Fruit fly (Drosophila melanogaster) whole organism, embryonic: Measurements from ENCODE around the gene CG13032.

Source experiments
- Awh ChIP-seq: fragments of 200-800 bp; sonication (Bioruptor generic); IDR thresholded peaks from 2 replicates; pipeline ENCODE4, ENCODE4 v1.3.6; 2022; ENCODE audit warnings: missing biosample characterization, missing genetic modification characterization
- CG10267 ChIP-seq: fragments of 200-800 bp; sonication (Bioruptor generic); optimal IDR thresholded peaks from 2 replicates; lab custom pipeline; 2018; ENCODE audit warnings: missing biosample characterization, mild to moderate bottlenecking, missing genetic modification characterization, moderate library complexity
- CG10979 ChIP-seq: fragments of 200-800 bp; sonication (Bioruptor generic); optimal IDR thresholded peaks from 2 replicates; lab custom pipeline; 2018; ENCODE audit warnings: missing biosample characterization, mild to moderate bottlenecking, missing genetic modification characterization, moderate library complexity
- CG11456 ChIP-seq: fragments of 200-800 bp; sonication (Bioruptor generic); IDR thresholded peaks from 3 replicates; pipeline ENCODE4 v1.3.6; 2022; ENCODE audit warnings: missing biosample characterization, missing genetic modification characterization
- CG12659 ChIP-seq: fragments of 200-800 bp; sonication (Bioruptor generic); optimal IDR thresholded peaks from 3 replicates; lab custom pipeline; 2017; ENCODE audit warnings: mild to moderate bottlenecking, missing biosample characterization, missing genetic modification reagents, missing genetic modification characterization
- CG13775 ChIP-seq: fragments of 200-800 bp; sonication (Bioruptor generic); optimal IDR thresholded peaks from 3 replicates; lab custom pipeline; 2017; ENCODE audit warnings: missing biosample characterization, mild to moderate bottlenecking, missing genetic modification characterization
- CG14667 ChIP-seq: fragments of 200-800 bp; sonication (Bioruptor generic); IDR thresholded peaks from 2 replicates; pipeline ENCODE4 v1.3.6; 2022; ENCODE audit warnings: missing biosample characterization, missing genetic modification characterization
- CG15479 ChIP-seq: fragments of 200-800 bp; sonication (Bioruptor generic); optimal IDR thresholded peaks from 3 replicates; lab custom pipeline; 2019; ENCODE audit warnings: missing biosample characterization, mild to moderate bottlenecking, missing genetic modification characterization, moderate library complexity
- CG1602 ChIP-seq: fragments of 200-800 bp; sonication (Bioruptor generic); optimal IDR thresholded peaks from 3 replicates; lab custom pipeline; 2016; ENCODE audit warnings: missing biosample characterization, missing genetic modification characterization
- CG1647 ChIP-seq: fragments of 200-800 bp; sonication (Bioruptor generic); optimal IDR thresholded peaks from 3 replicates; lab custom pipeline; 2016; ENCODE audit warnings: missing biosample characterization, missing genetic modification characterization
- CG17361 ChIP-seq: fragments of 200-800 bp; sonication (Bioruptor generic); IDR thresholded peaks from 3 replicates; pipeline ENCODE4 v1.3.6; 2022; ENCODE audit warnings: missing biosample characterization, missing genetic modification characterization
- CG17802 ChIP-seq: fragments of 200-800 bp; sonication (Bioruptor generic); optimal IDR thresholded peaks from 2 replicates; lab custom pipeline; 2018; ENCODE audit warnings: missing biosample characterization, mild to moderate bottlenecking, missing genetic modification characterization, moderate library complexity
- CG18011 ChIP-seq: fragments of 200-800 bp; sonication (Bioruptor generic); optimal IDR thresholded peaks from 2 replicates; lab custom pipeline; 2017; ENCODE audit warnings: missing biosample characterization, missing genetic modification characterization, mild to moderate bottlenecking, moderate library complexity, missing genotype
- CG2116 ChIP-seq: fragments of 200-800 bp; sonication (Bioruptor generic); optimal IDR thresholded peaks from 3 replicates; lab custom pipeline; 2018; ENCODE audit warnings: missing biosample characterization, mild to moderate bottlenecking, missing genetic modification characterization
- CG2129 ChIP-seq: fragments of 200-800 bp; sonication (Bioruptor generic); IDR thresholded peaks from 2 replicates; pipeline ENCODE4 v1.3.6; 2022; ENCODE audit warnings: missing biosample characterization, missing genetic modification characterization; ENCODE audit not compliant: partially characterized antibody
- CG3407 ChIP-seq: fragments of 200-800 bp; sonication (Bioruptor generic); optimal IDR thresholded peaks from 2 replicates; lab custom pipeline; 2018; ENCODE audit warnings: missing biosample characterization, mild to moderate bottlenecking, missing genetic modification characterization
- CG34224 ChIP-seq: fragments of 200-800 bp; sonication (Bioruptor generic); IDR thresholded peaks from 3 replicates; pipeline ENCODE4 v1.3.6; 2022; ENCODE audit warnings: missing biosample characterization, missing genetic modification characterization; ENCODE audit not compliant: partially characterized antibody
- CG4360 ChIP-seq: fragments of 200-800 bp; sonication (Bioruptor generic); IDR thresholded peaks from 2 replicates; pipeline ENCODE4 v1.3.6; 2022; ENCODE audit warnings: missing biosample characterization, missing genetic modification characterization
- CG5953 ChIP-seq: fragments of 200-800 bp; sonication (Bioruptor generic); IDR thresholded peaks from 2 replicates; pipeline ENCODE4 v1.3.6; 2022; ENCODE audit warnings: missing biosample characterization, missing genetic modification characterization
- CG7786 ChIP-seq: fragments of 200-800 bp; sonication (Bioruptor generic); optimal IDR thresholded peaks from 2 replicates; lab custom pipeline; 2016; ENCODE audit warnings: missing biosample characterization, missing genetic modification characterization
- CG7839 ChIP-seq: fragments of 200-800 bp; sonication (Bioruptor generic); optimal IDR thresholded peaks from 3 replicates; lab custom pipeline; 2018; ENCODE audit warnings: missing biosample characterization, mild to moderate bottlenecking, missing genetic modification characterization, moderate library complexity
- CG8290 ChIP-seq, 3 experiments: fragments of 200-800 bp; sonication (Bioruptor generic); optimal IDR thresholded peaks; 2 replicates each; lab custom pipeline; 2016 to 2019; ENCODE audit warnings: missing biosample characterization in 3 of 3, missing genetic modification characterization in 3 of 3, mild to moderate bottlenecking in 2 of 3, moderate library complexity in 1 of 3
- Dad ChIP-seq: fragments of 200-800 bp; sonication (Bioruptor generic); optimal IDR thresholded peaks from 3 replicates; lab custom pipeline; 2016; ENCODE audit warnings: missing biosample characterization, missing genetic modification characterization
- Dbx ChIP-seq: fragments of 200-800 bp; sonication (Bioruptor generic); IDR thresholded peaks from 3 replicates; pipeline ENCODE4 v1.3.6; 2022; ENCODE audit warnings: missing biosample characterization, missing genetic modification characterization
- Dip2 ChIP-seq: fragments of 200-800 bp; sonication (Bioruptor generic); IDR thresholded peaks from 2 replicates; pipeline ENCODE4 v1.3.6; 2022; ENCODE audit warnings: missing biosample characterization, missing genetic modification characterization
- E2f1 ChIP-seq: fragments of 200-800 bp; sonication (Bioruptor generic); IDR thresholded peaks from 2 replicates; pipeline ENCODE4 v1.3.6; 2022; ENCODE audit warnings: missing biosample characterization, missing genetic modification characterization
- Elba2 ChIP-seq: fragments of 200-800 bp; sonication (Bioruptor generic); optimal IDR thresholded peaks from 3 replicates; lab custom pipeline; 2016; ENCODE audit warnings: missing biosample characterization, missing genetic modification characterization
- H15 ChIP-seq: fragments of 200-800 bp; sonication (Bioruptor generic); IDR thresholded peaks from 3 replicates; pipeline ENCODE4 v1.3.6; 2022; ENCODE audit warnings: missing biosample characterization, missing genetic modification characterization
- Hey ChIP-seq: fragments of 200-800 bp; sonication (Bioruptor generic); optimal IDR thresholded peaks from 3 replicates; lab custom pipeline; 2018; ENCODE audit warnings: missing biosample characterization, mild to moderate bottlenecking, missing genetic modification characterization
- Hr3 ChIP-seq: fragments of 200-800 bp; sonication (Bioruptor generic); optimal IDR thresholded peaks from 3 replicates; lab custom pipeline; 2016; ENCODE audit warnings: missing biosample characterization, missing genetic modification characterization
- Hr51 ChIP-seq, 2 experiments: fragments of 200-800 bp; sonication (Bioruptor generic); optimal IDR thresholded peaks; 2 replicates in 1 of 2; 3 replicates in 1 of 2; lab custom pipeline; 2016 to 2018; ENCODE audit warnings: missing biosample characterization in 2 of 2, missing genetic modification characterization in 2 of 2, mild to moderate bottlenecking in 1 of 2, moderate library complexity in 1 of 2
- NfI ChIP-seq: fragments of 200-800 bp; sonication (Bioruptor generic); optimal IDR thresholded peaks from 3 replicates; lab custom pipeline; 2018; ENCODE audit warnings: missing biosample characterization, mild to moderate bottlenecking, missing genetic modification characterization, moderate library complexity
- ase ChIP-seq: fragments of 200-800 bp; sonication (Bioruptor generic); IDR thresholded peaks from 3 replicates; pipeline ENCODE4 v1.3.6; 2022; ENCODE audit warnings: missing biosample characterization, missing genetic modification characterization
- az2 ChIP-seq: fragments of 200-800 bp; sonication (Bioruptor generic); optimal IDR thresholded peaks from 3 replicates; lab custom pipeline; 2016; ENCODE audit warnings: missing biosample characterization, missing genetic modification characterization
- bsh ChIP-seq, 2 experiments: fragments of 200-800 bp; sonication (Bioruptor generic); optimal IDR thresholded peaks; 2 replicates each; lab custom pipeline; 2017 to 2018; ENCODE audit warnings: mild to moderate bottlenecking in 2 of 2, missing biosample characterization in 2 of 2, missing genetic modification characterization in 2 of 2, moderate library complexity in 1 of 2
- crol ChIP-seq: fragments of 200-800 bp; sonication (Bioruptor generic); IDR thresholded peaks from 2 replicates; pipeline ENCODE4 v1.3.6; 2022; ENCODE audit warnings: missing biosample characterization, missing genetic modification characterization
- cwo ChIP-seq: fragments of 200-800 bp; sonication (Bioruptor generic); optimal IDR thresholded peaks from 3 replicates; lab custom pipeline; 2017; ENCODE audit warnings: missing biosample characterization, missing genetic modification characterization, mild to moderate bottlenecking, moderate library complexity, missing genetic modification reagents
- da ChIP-seq: fragments of 200-800 bp; sonication (Bioruptor generic); optimal IDR thresholded peaks from 2 replicates; lab custom pipeline; 2016; ENCODE audit warnings: missing biosample characterization, missing genetic modification characterization
- dpn ChIP-seq, 2 experiments: fragments of 200-800 bp; sonication (Bioruptor generic); optimal IDR thresholded peaks; 3 replicates each; lab custom pipeline; 2016; ENCODE audit warnings: missing biosample characterization in 2 of 2, missing genetic modification characterization in 2 of 2
- fd64A ChIP-seq: fragments of 200-800 bp; sonication (Bioruptor generic); optimal IDR thresholded peaks from 3 replicates; lab custom pipeline; 2018; ENCODE audit warnings: missing biosample characterization, mild to moderate bottlenecking, missing genetic modification characterization
- fd96Cb ChIP-seq: fragments of 200-800 bp; sonication (Bioruptor generic); optimal IDR thresholded peaks from 2 replicates; lab custom pipeline; 2018; ENCODE audit warnings: missing biosample characterization, mild to moderate bottlenecking, missing genetic modification characterization, moderate library complexity
- grn ChIP-seq: fragments of 200-800 bp; sonication (Bioruptor generic); optimal IDR thresholded peaks from 3 replicates; lab custom pipeline; 2017; ENCODE audit warnings: missing biosample characterization, missing genetic modification characterization
- oc ChIP-seq: fragments of 200-800 bp; sonication (Bioruptor generic); optimal IDR thresholded peaks from 2 replicates; lab custom pipeline; 2018; ENCODE audit warnings: missing biosample characterization, mild to moderate bottlenecking, missing genetic modification characterization, moderate library complexity
- rib ChIP-seq: fragments of 200-800 bp; sonication (Bioruptor generic); IDR thresholded peaks from 2 replicates; pipeline ENCODE4 v1.3.6; 2022; ENCODE audit warnings: missing biosample characterization, missing genetic modification characterization
- row ChIP-seq: fragments of 200-800 bp; sonication (Bioruptor generic); IDR thresholded peaks from 3 replicates; pipeline ENCODE4 v1.3.6; 2022; ENCODE audit warnings: missing biosample characterization, missing genetic modification characterization
- schlank ChIP-seq: fragments of 200-800 bp; sonication (Bioruptor generic); optimal IDR thresholded peaks from 2 replicates; lab custom pipeline; 2018; ENCODE audit warnings: missing biosample characterization, mild to moderate bottlenecking, missing genetic modification characterization
- slou ChIP-seq: fragments of 200-800 bp; sonication (Bioruptor generic); optimal IDR thresholded peaks from 3 replicates; lab custom pipeline; 2016; ENCODE audit warnings: missing biosample characterization, missing genetic modification characterization
- trem ChIP-seq: fragments of 200-800 bp; optimal IDR thresholded peaks from 3 replicates; lab custom pipeline; 2019; ENCODE audit warnings: missing biosample characterization, mild to moderate bottlenecking, missing genetic modification characterization, moderate library complexity
- twi ChIP-seq: fragments of 200-800 bp; optimal IDR thresholded peaks from 2 replicates; lab custom pipeline; 2019; ENCODE audit warnings: missing biosample characterization, mild to moderate bottlenecking, missing genetic modification characterization, moderate library complexity
- zf30C ChIP-seq: fragments of 200-800 bp; sonication (Bioruptor generic); optimal IDR thresholded peaks from 3 replicates; lab custom pipeline; 2018; ENCODE audit warnings: missing biosample characterization, mild to moderate bottlenecking, missing genetic modification characterization

CG13032 gene

dm6 chr3L:16697069-16697468, 23.3 kb downstream of the CG13032 start (continued):
- TF ChIP-seq CG15479 (GFP tag; lab: Kevin White, UChicago) (no peak), CG34224 (no peak), CG17361 (peak; percentile 67; the same call in 2 of the 3 replicates), Hr51 (GFP tag; optimal IDR thresholded peaks at IDR 0.05; lab: Kevin White, UChicago) (peak in 1 of 2 experiments; percentile 72), zf30C (GFP tag; lab: Kevin White, UChicago) (no peak), twi (no peak), CG12659 (no peak), CG7839 (tag; lab: Kevin White, UChicago) (peak; percentile 53), da (GFP tag; lab: Kevin White, UChicago) (no peak), crol (GFP tag; lab: Robert Waterston, UW) (no peak), CG4360 (GFP tag; lab: Robert Waterston, UW) (no peak), fd64A (GFP tag; lab: Kevin White, UChicago) (no peak), CG14667 (GFP tag; lab: Robert Waterston, UW) (no peak), CG8290 (GFP tag; optimal IDR thresholded peaks at IDR 0.05; lab: Kevin White, UChicago) (no peak), CG8290 (tag; optimal IDR thresholded peaks at IDR 0.05; lab: Kevin White, UChicago) (no peak), cwo (no peak), CG18011 (GFP tag; lab: Kevin White, UChicago) (no peak), ase (peak; percentile 35; the same call in 1 of the 3 replicates), E2f1 (GFP tag; lab: Robert Waterston, UW) (peak; percentile 20; the same call in 1 of the 2 replicates), NfI (no peak), Hey (tag; lab: Kevin White, UChicago) (no peak), row (GFP tag; lab: Robert Waterston, UW) (peak; percentile 72), CG5953 (GFP tag; lab: Robert Waterston, UW) (no peak), rib (GFP tag; lab: Robert Waterston, UW) (no peak), CG11456 (no peak), Dip2 (GFP tag; lab: Robert Waterston, UW) (no peak), oc (tag; lab: Kevin White, UChicago) (no peak), CG1602 (GFP tag; lab: Kevin White, UChicago) (no peak), CG10267 (tag; lab: Kevin White, UChicago) (peak; percentile 31), Elba2 (GFP tag; lab: Kevin White, UChicago) (no peak), Dad (GFP tag; lab: Kevin White, UChicago) (no peak), CG10979 (tag; lab: Kevin White, UChicago) (peak; percentile 49), trem (peak; percentile 6), CG1647 (GFP tag; lab: Kevin White, UChicago) (no peak), CG3407 (GFP tag; lab: Kevin White, UChicago) (peak; percentile 19), CG13775 (GFP tag; lab: Kevin White, UChicago) (no peak), Awh (GFP tag; lab: Robert Waterston, UW) (peak; percentile 55; the same call in 1 of the 2 replicates), CG7786 (GFP tag; lab: Kevin White, UChicago) (no peak), slou (no peak), dpn (GFP tag; optimal IDR thresholded peaks at IDR 0.05; lab: Kevin White, UChicago) (peak in 1 of 2 experiments; percentile 6), az2 (GFP tag; lab: Kevin White, UChicago) (peak; percentile 35), CG2129 (GFP tag; lab: Robert Waterston, UW) (no peak), Dbx (GFP tag; lab: Robert Waterston, UW) (0 out of 3 replicates have a peak, but pooled peaks have one; percentile 21), grn (no peak), schlank (no peak), Hr3 (peak; percentile 17), H15 (GFP tag; lab: Robert Waterston, UW) (no peak), bsh (GFP tag; optimal IDR thresholded peaks at IDR 0.05; lab: Kevin White, UChicago) (peak in 1 of 2 experiments; percentile 72), fd96Cb (tag; lab: Kevin White, UChicago) (peak; percentile 57), CG17802 (no peak), CG2116 (GFP tag; lab: Kevin White, UChicago) (no peak)
